Worm (Caenorhabditis elegans) whole organism, L1 larva: ENCODE results near the gene F19F10.11.

Experiments
- lin-15B ChIP-seq: fragments of 150-350 bp; sonication (generic microtip); optimal IDR thresholded peaks from 3 replicates; lab custom pipeline; 2014; ENCODE audit warnings: missing biosample characterization, missing genetic modification characterization
- pax-3 ChIP-seq: fragments of 200-800 bp; sonication (Bioruptor generic); optimal IDR thresholded peaks from 2 replicates; lab custom pipeline; 2018; ENCODE audit warnings: mild to moderate bottlenecking, missing genetic modification characterization, moderate library complexity, missing compliant biosample characterization
- tbx-2 ChIP-seq: sonication (generic microtip); optimal IDR thresholded peaks from 2 replicates; lab custom pipeline; 2016; ENCODE audit warnings: missing genetic modification characterization, missing compliant biosample characterization
- unc-62 ChIP-seq: fragments of 150-350 bp; optimal IDR thresholded peaks from 2 replicates; lab custom pipeline; 2014; ENCODE audit warnings: missing biosample characterization, missing genetic modification reagents, missing genetic modification characterization

DNA sequence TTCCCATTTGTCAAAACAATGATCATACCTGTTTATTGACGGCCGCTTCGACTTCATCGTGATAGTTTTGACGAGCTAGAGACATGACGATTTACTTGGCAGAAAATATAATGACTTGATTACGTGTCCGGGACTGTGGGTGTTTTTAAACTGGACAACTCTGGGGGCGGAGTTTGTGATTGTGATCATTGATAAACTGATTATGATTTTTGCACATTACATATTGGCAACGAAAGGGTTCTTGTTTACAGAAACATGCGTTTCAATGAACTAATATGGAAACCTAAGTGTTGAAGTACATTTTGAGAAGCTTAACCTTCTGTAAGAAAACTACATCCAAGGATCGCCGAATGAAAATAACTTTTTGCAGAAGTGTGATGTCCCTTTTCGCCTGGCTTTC, 40.0 kb downstream of the F19F10.11 start, which contains the start of gene ftn-1:
- no peak for TF ChIP-seq pax-3 (tag; lab: Kevin White, UChicago)
- no peak for TF ChIP-seq tbx-2 (tag; lab: Kevin White, UChicago)
- TF ChIP-seq lin-15B (tag; lab: Kevin White, UChicago) = no peak
- TF ChIP-seq unc-62 (GFP tag; lab: Kevin White, UChicago) = no peak
